Fruit fly (Drosophila melanogaster): ENCODE results near the gene CG43901.
"Not testable (repeated sequence)": the region's sequence is repeated elsewhere in the genome, so short reads cannot be mapped to it uniquely, and the experiment has no call there.

dm6 chrX:10950930-10951329 lies 45.4 kb downstream of the CG43901 start, which contains the start of gene Rab9Fa:
- not testable (repeated sequence) for TF ChIP-seq Myc, insv, ttk, h, Sin3A, psq (optimal IDR thresholded peaks at IDR 0.05)

Data from Kc167 (cell line).